Fruit fly (Drosophila melanogaster): ENCODE data around the gene mRpL22.

mRpL22 gene

DNA sequence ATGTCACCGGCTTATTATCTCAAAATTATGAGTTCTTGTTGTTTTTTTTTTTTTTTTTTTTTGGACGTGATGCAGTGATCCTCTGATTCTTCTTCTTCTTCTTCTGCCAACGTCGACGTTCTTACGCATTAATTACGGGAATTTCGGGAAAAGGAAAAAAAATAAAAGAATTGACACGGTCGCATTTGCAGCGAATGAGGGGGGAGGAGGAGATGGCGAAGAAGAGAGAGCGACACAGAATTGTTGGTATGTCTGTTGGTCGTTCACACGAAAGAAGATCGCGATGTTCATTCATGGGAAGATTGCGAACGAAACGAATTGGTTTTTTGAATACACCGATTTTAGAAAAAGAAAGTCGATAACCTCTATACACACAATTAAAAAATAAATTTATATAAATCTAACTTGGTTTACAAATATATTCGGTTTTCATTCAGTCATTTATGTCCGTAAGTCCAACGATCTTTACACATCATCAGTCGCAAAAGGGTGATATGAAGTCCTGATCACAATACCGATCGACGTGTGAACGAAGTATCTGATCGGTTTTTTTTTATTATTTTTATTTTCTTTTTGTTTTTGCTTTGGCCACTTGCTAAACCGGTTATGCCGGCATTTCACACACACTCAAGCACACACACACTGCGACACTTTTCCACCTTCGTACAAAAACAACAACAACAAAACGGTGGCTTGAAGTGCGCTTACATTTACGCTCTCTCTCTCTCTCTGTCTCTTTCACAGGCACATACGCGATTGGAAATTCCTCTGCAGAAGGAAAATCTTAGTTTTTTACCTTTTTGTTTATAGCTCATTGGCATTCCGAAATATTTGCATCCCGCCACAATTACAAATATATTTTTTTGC lies 32.8 kb upstream of the mRpL22 start (continued):
- TF ChIP-seq sob (GFP tag; IDR thresholded peaks at IDR 0.05) (peak; percentile 58), Meics (GFP tag; optimal IDR thresholded peaks at IDR 0.05) (peak; percentile 74), bsh (GFP tag; optimal IDR thresholded peaks at IDR 0.05) (peak; percentile 77 to 97), lola (GFP tag; optimal IDR thresholded peaks at IDR 0.05) (peak in 1 of 3 experiments; percentile 85), CG17359 (tag; optimal IDR thresholded peaks at IDR 0.05) (peak; percentile 71), hkb (optimal IDR thresholded peaks at IDR 0.05) (no peak), hkb (GFP tag; IDR thresholded peaks at IDR 0.05) (peak; percentile 75), Adf1 (GFP tag; IDR thresholded peaks at IDR 0.05) (no peak), oc (tag; optimal IDR thresholded peaks at IDR 0.05) (peak; percentile 37), odd (GFP tag; optimal IDR thresholded peaks at IDR 0.05) (peak; percentile 82), ara (GFP tag; IDR thresholded peaks at IDR 0.05) (peak; percentile 53; the same call in 1 of the 2 replicates), tup (GFP tag; optimal IDR thresholded peaks at IDR 0.05) (peak; percentile 0), insv (GFP tag; optimal IDR thresholded peaks at IDR 0.05) (peak in 1 of 2 experiments; percentile 28), Blimp-1 (GFP tag; optimal IDR thresholded peaks at IDR 0.05) (peak; percentile 77), CG11560 (tag; IDR thresholded peaks at IDR 0.05) (no peak), kni (GFP tag; optimal IDR thresholded peaks at IDR 0.05) (peak; percentile 66), caup (GFP tag; optimal IDR thresholded peaks at IDR 0.05; ENCODE audit: severe bottlenecking) (peak; percentile 39), HHEX (GFP tag; optimal IDR thresholded peaks at IDR 0.05) (peak; percentile 75), Ssrp (tag; optimal IDR thresholded peaks at IDR 0.05) (peak; percentile 82), slbo (GFP tag; IDR thresholded peaks at IDR 0.05) (peak; percentile 42; the same call in 1 of the 2 replicates), CG9215 (GFP tag; IDR thresholded peaks at IDR 0.05) (no peak), eve (GFP tag; optimal IDR thresholded peaks at IDR 0.05) (peak in 1 of 2 experiments; percentile 89), tna (GFP tag; IDR thresholded peaks at IDR 0.05; ENCODE audit: partially characterized antibody) (no peak), CG8924 (tag; optimal IDR thresholded peaks at IDR 0.05) (peak; percentile 83), CG1602 (GFP tag; optimal IDR thresholded peaks at IDR 0.05) (peak; percentile 29), CG6689 (GFP tag; IDR thresholded peaks at IDR 0.05) (peak; percentile 75), sc (optimal IDR thresholded peaks at IDR 0.05) (no peak), sc (GFP tag; optimal IDR thresholded peaks at IDR 0.05) (peak; percentile 61), Pdp1 (GFP tag; optimal IDR thresholded peaks at IDR 0.05) (peak; percentile 12 to 33), chn (GFP tag; optimal IDR thresholded peaks at IDR 0.05) (peak; percentile 40), CG9727 (GFP tag; optimal IDR thresholded peaks at IDR 0.05) (peak; percentile 81), lmd (GFP tag; IDR thresholded peaks at IDR 0.05) (peak; percentile 60), ATbp (GFP tag; optimal IDR thresholded peaks at IDR 0.05) (peak; percentile 73), CrebB (tag; optimal IDR thresholded peaks at IDR 0.05) (peak; percentile 62), CG6813 (GFP tag; optimal IDR thresholded peaks at IDR 0.05) (peak; percentile 63), bowl (GFP tag; IDR thresholded peaks at IDR 0.05) (no peak), CG11456 (GFP tag; IDR thresholded peaks at IDR 0.05) (no peak), H2.0 (GFP tag; IDR thresholded peaks at IDR 0.05) (peak; percentile 60; the same call in 1 of the 2 replicates), sna (GFP tag; IDR thresholded peaks at IDR 0.05; ENCODE audit: partially characterized antibody) (no peak), scrt (GFP tag; optimal IDR thresholded peaks at IDR 0.05) (peak; percentile 73), CG1233 (GFP tag; optimal IDR thresholded peaks at IDR 0.05) (peak; percentile 63), CG6683 (GFP tag; optimal IDR thresholded peaks at IDR 0.05) (peak; percentile 35), chif (GFP tag; optimal IDR thresholded peaks at IDR 0.05) (peak in 1 of 2 experiments; percentile 16), CG10543 (GFP tag; optimal IDR thresholded peaks at IDR 0.05) (peak; percentile 68), BtbVII (GFP tag; optimal IDR thresholded peaks at IDR 0.05) (peak; percentile 75), CG4820 (GFP tag; optimal IDR thresholded peaks at IDR 0.05) (peak; percentile 99), CG5245 (GFP tag; optimal IDR thresholded peaks at IDR 0.05) (no peak)

Data from whole organism, embryonic.